Fruit fly (Drosophila melanogaster) whole organism: ENCODE measurements around the gene dpr14.

Experiments
- pan ChIP-seq: fragments of >200 bp; optimal IDR thresholded peaks from 2 replicates; lab custom pipeline; 2017
- usp ChIP-seq: fragments of >200 bp; optimal IDR thresholded peaks from 2 replicates; lab custom pipeline; 2017; ENCODE audit warnings: missing biosample characterization, missing genetic modification characterization, mixed read lengths

DNA sequence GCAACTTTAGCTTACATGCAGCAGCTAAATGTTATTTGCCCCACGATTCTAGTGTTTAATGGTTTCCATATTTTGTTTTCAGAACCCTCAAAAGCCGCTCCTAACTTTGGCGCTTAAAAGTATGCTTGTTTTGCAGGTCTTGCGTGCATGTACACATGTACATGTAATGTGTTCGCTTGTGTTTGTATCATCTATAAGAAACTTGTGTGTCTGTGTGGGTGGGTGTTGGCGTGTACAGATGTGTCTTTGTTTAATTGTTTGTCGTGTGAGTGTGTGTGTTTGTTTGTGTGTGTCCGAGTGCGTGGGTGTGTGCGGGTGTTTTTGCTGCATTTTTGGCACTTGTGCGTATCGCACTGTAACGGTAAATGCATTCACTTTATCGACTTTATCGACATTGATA, 15.0 kb upstream of the dpr14 start:
- TF ChIP-seq usp (GFP tag; lab: Kevin White, UChicago) (no peak), pan (no peak)
